Comparison of ENCODE assay signal across 4 worm cellular contexts in genomic region chrIV:4712376-4712775, ce11.
TF ChIP-seq lines count a peak whose summit lies in the region.

Gene yars-2, minus strand, starts transcription at chrIV:4712624.

TF ChIP-seq in whole organism, L2 larva, 48 proteins besides CTCF, POLR2A, EP300 and RAD21:
- TF ChIP-seq nhr-11 (tag; optimal IDR thresholded peaks at IDR 0.05; lab: Kevin White, UChicago) (no peak), C34F6.9 (tag; optimal IDR thresholded peaks at IDR 0.05; lab: Kevin White, UChicago) (peak; percentile 0), unc-55 (GFP tag; optimal IDR thresholded peaks at IDR 0.05; lab: Kevin White, UChicago) (peak; percentile 5), blmp-1 (tag; optimal IDR thresholded peaks at IDR 0.05; lab: Kevin White, UChicago; ENCODE audit: insufficient read depth) (no peak), nhr-6 (tag; optimal IDR thresholded peaks at IDR 0.05; lab: Kevin White, UChicago) (no peak), sma-9 (GFP tag; optimal IDR thresholded peaks at IDR 0.05; lab: Kevin White, UChicago) (no peak), sma-9 (tag; optimal IDR thresholded peaks at IDR 0.05; lab: Kevin White, UChicago) (no peak), sma-3 (GFP tag; optimal IDR thresholded peaks at IDR 0.05; lab: Kevin White, UChicago) (peak; percentile 29), nhr-12 (tag; optimal IDR thresholded peaks at IDR 0.05; lab: Kevin White, UChicago) (no peak), unc-39 (tag; optimal IDR thresholded peaks at IDR 0.05; lab: Kevin White, UChicago) (no peak), unc-62 (GFP tag; optimal IDR thresholded peaks at IDR 0.05; lab: Kevin White, UChicago) (no peak), elt-1 (tag; optimal IDR thresholded peaks at IDR 0.05; lab: Kevin White, UChicago) (no peak), aly-2 (tag; optimal IDR thresholded peaks at IDR 0.05; lab: Kevin White, UChicago) (no peak), sem-4 (tag; optimal IDR thresholded peaks at IDR 0.05; lab: Kevin White, UChicago) (no peak), ZK546.5 (tag; optimal IDR thresholded peaks at IDR 0.05; lab: Kevin White, UChicago) (no peak), lsy-2 (tag; optimal IDR thresholded peaks at IDR 0.05; lab: Kevin White, UChicago) (peak in 1 of 2 experiments; percentile 32), mdl-1 (tag; optimal IDR thresholded peaks at IDR 0.05; lab: Kevin White, UChicago) (no peak)

TF ChIP-seq in whole organism, L4 larva, 104 proteins besides CTCF, POLR2A, EP300 and RAD21 (continues in another document):
- TF ChIP-seq egl-27 (tag; optimal IDR thresholded peaks at IDR 0.05; lab: Kevin White, UChicago) (no peak), dmd-6 (GFP tag; IDR thresholded peaks at IDR 0.05; lab: Robert Waterston, UW) (no peak), unc-62 (GFP tag; optimal IDR thresholded peaks at IDR 0.05 in 1 of 2; lab: Kevin White, UChicago) (peak in 1 of 2 experiments; percentile 91), unc-62 (tag; optimal IDR thresholded peaks at IDR 0.05; lab: Kevin White, UChicago) (no peak), mep-1 (tag; optimal IDR thresholded peaks at IDR 0.05; lab: Kevin White, UChicago) (no peak), set-16 (GFP tag; IDR thresholded peaks at IDR 0.05; lab: Robert Waterston, UW) (no peak), zip-11 (GFP tag; IDR thresholded peaks at IDR 0.05; lab: Robert Waterston, UW) (no peak), mes-2 (tag; optimal IDR thresholded peaks at IDR 0.05; lab: Kevin White, UChicago; ENCODE audit: poor library complexity, severe bottlenecking) (peak; percentile 92), hif-1 (tag; optimal IDR thresholded peaks at IDR 0.05; lab: Kevin White, UChicago) (peak in 1 of 2 experiments; percentile 76), F26F4.8 (GFP tag; conservative IDR thresholded peaks at IDR 0.05; lab: Robert Waterston, UW) (no peak), Y75B8A.6 (GFP tag; IDR thresholded peaks at IDR 0.05; lab: Robert Waterston, UW) (no peak), lin-38 (GFP tag; IDR thresholded peaks at IDR 0.05; lab: Robert Waterston, UW) (peak; percentile 54), skn-1 (tag; optimal IDR thresholded peaks at IDR 0.05; lab: Kevin White, UChicago) (no peak), Y5F2A.4 (GFP tag; optimal IDR thresholded peaks at IDR 0.05; lab: Kevin White, UChicago) (no peak), ctbp-1 (GFP tag; IDR thresholded peaks at IDR 0.05; lab: Robert Waterston, UW) (no peak), pha-4 (GFP tag; IDR thresholded peaks at IDR 0.05; lab: Robert Waterston, UW) (no peak), pha-4 (tag; optimal IDR thresholded peaks at IDR 0.05; lab: Kevin White, UChicago) (no peak), ceh-82 (tag; optimal IDR thresholded peaks at IDR 0.05; lab: Kevin White, UChicago) (no peak), vab-7 (GFP tag; IDR thresholded peaks at IDR 0.05; lab: Robert Waterston, UW) (no peak), lin-1 (GFP tag; IDR thresholded peaks at IDR 0.05; lab: Robert Waterston, UW) (no peak), spr-1 (tag; optimal IDR thresholded peaks at IDR 0.05; lab: Kevin White, UChicago) (no peak), mxl-3 (GFP tag; optimal IDR thresholded peaks at IDR 0.05; lab: Kevin White, UChicago) (no peak), ztf-11 (tag; optimal IDR thresholded peaks at IDR 0.05; lab: Kevin White, UChicago) (no peak), lir-3 (tag; optimal IDR thresholded peaks at IDR 0.05; lab: Kevin White, UChicago) (no peak), dve-1 (tag; optimal IDR thresholded peaks at IDR 0.05; lab: Kevin White, UChicago; ENCODE audit: insufficient read depth) (peak; percentile 17), daf-16 (GFP tag; optimal IDR thresholded peaks at IDR 0.05; lab: Kevin White, UChicago) (no peak), daf-16 (tag; optimal IDR thresholded peaks at IDR 0.05; lab: Kevin White, UChicago) (no peak)

TF ChIP-seq in whole organism, late embryonic, 69 proteins besides CTCF, POLR2A, EP300 and RAD21 (continues in another document):
- TF ChIP-seq odd-2 (tag; optimal IDR thresholded peaks at IDR 0.05; lab: Kevin White, UChicago): no peak
- TF ChIP-seq unc-3 (GFP tag; conservative IDR thresholded peaks at IDR 0.05; lab: Robert Waterston, UW): no peak
- TF ChIP-seq unc-3 (tag; optimal IDR thresholded peaks at IDR 0.05; lab: Kevin White, UChicago): no peak
- no peak for TF ChIP-seq rnt-1 (tag; optimal IDR thresholded peaks at IDR 0.05; lab: Kevin White, UChicago)
- TF ChIP-seq ceh-45 (GFP tag; IDR thresholded peaks at IDR 0.05; lab: Robert Waterston, UW): no peak
- peak; percentile 59 for TF ChIP-seq ets-4 (tag; optimal IDR thresholded peaks at IDR 0.05; lab: Kevin White, UChicago)
- peak; percentile 63 for TF ChIP-seq C08G9.2 (tag; optimal IDR thresholded peaks at IDR 0.05; lab: Kevin White, UChicago)
- TF ChIP-seq pat-9 (tag; optimal IDR thresholded peaks at IDR 0.05; lab: Kevin White, UChicago): no peak
- peak; percentile 26 for TF ChIP-seq zip-5 (tag; optimal IDR thresholded peaks at IDR 0.05; lab: Kevin White, UChicago)
- TF ChIP-seq elt-2 (tag; optimal IDR thresholded peaks at IDR 0.05; lab: Kevin White, UChicago): peak; percentile 31
- no peak for TF ChIP-seq madf-2 (tag; optimal IDR thresholded peaks at IDR 0.05; lab: Kevin White, UChicago)
- TF ChIP-seq tbx-7 (tag; optimal IDR thresholded peaks at IDR 0.05; lab: Kevin White, UChicago): peak; percentile 16
- no peak for TF ChIP-seq sox-2 (GFP tag; IDR thresholded peaks at IDR 0.05; lab: Robert Waterston, UW)
- no peak for TF ChIP-seq dmd-4 (tag; optimal IDR thresholded peaks at IDR 0.05; lab: Kevin White, UChicago; ENCODE audit: borderline replicate concordance)
- no peak for TF ChIP-seq lin-11 (tag; optimal IDR thresholded peaks at IDR 0.05; lab: Kevin White, UChicago)
- TF ChIP-seq che-1 (tag; optimal IDR thresholded peaks at IDR 0.05; lab: Kevin White, UChicago): no peak
- no peak for TF ChIP-seq npax-4 (tag; optimal IDR thresholded peaks at IDR 0.05; lab: Kevin White, UChicago)
- no peak for TF ChIP-seq lim-6 (tag; optimal IDR thresholded peaks at IDR 0.05; lab: Kevin White, UChicago)
- peak; percentile 33 for TF ChIP-seq ref-2 (tag; optimal IDR thresholded peaks at IDR 0.05; lab: Kevin White, UChicago)
- peak; percentile 27 for TF ChIP-seq fax-1 (tag; optimal IDR thresholded peaks at IDR 0.05; lab: Kevin White, UChicago)
- no peak for TF ChIP-seq ceh-24 (tag; optimal IDR thresholded peaks at IDR 0.05; lab: Kevin White, UChicago)
- TF ChIP-seq pros-1 (tag; optimal IDR thresholded peaks at IDR 0.05; lab: Kevin White, UChicago): no peak
- peak; percentile 83 for TF ChIP-seq ceh-2 (tag; optimal IDR thresholded peaks at IDR 0.05; lab: Kevin White, UChicago)
- peak; percentile 73 for TF ChIP-seq tbx-2 (tag; optimal IDR thresholded peaks at IDR 0.05; lab: Kevin White, UChicago)
- no peak for TF ChIP-seq ceh-34 (tag; optimal IDR thresholded peaks at IDR 0.05; lab: Kevin White, UChicago)
- TF ChIP-seq sox-4 (tag; optimal IDR thresholded peaks at IDR 0.05; lab: Kevin White, UChicago): no peak
- TF ChIP-seq Y22D7AL.16 (tag; optimal IDR thresholded peaks at IDR 0.05; lab: Kevin White, UChicago): no peak
- no peak for TF ChIP-seq fkh-10 (GFP tag; optimal IDR thresholded peaks at IDR 0.05; lab: Kevin White, UChicago)
- no peak for TF ChIP-seq elt-4 (tag; optimal IDR thresholded peaks at IDR 0.05; lab: Kevin White, UChicago)

TF ChIP-seq in whole organism, mixed stage, embryonic, 35 proteins besides CTCF, POLR2A, EP300 and RAD21:
- peak; percentile 5 for TF ChIP-seq ces-1 (GFP tag; optimal IDR thresholded peaks at IDR 0.05; lab: Kevin White, UChicago)
- no peak for TF ChIP-seq zip-8 (tag; optimal IDR thresholded peaks at IDR 0.05; lab: Kevin White, UChicago)
- no peak for TF ChIP-seq elt-3 (tag; optimal IDR thresholded peaks at IDR 0.05; lab: Kevin White, UChicago)
TF ChIP-seq in whole organism, mixed stage, embryonic: peak in this region for 1.
